Fruit fly (Drosophila melanogaster) whole organism, embryonic: Measurements from ENCODE around the gene CG17377.

Experiments
- Antp ChIP-seq: fragments of 200-800 bp; sonication (Bioruptor generic); optimal IDR thresholded peaks from 3 replicates; lab custom pipeline; 2016; ENCODE audit warnings: missing biosample characterization, missing genetic modification characterization
- Asciz ChIP-seq: fragments of 200-800 bp; sonication (Bioruptor generic); optimal IDR thresholded peaks from 2 replicates; lab custom pipeline; 2017; ENCODE audit warnings: missing biosample characterization, mild to moderate bottlenecking, missing genetic modification characterization, missing genetic modification reagents
- BEAF-32 ChIP-seq: fragments of 200-800 bp; sonication (Bioruptor generic); optimal IDR thresholded peaks from 3 replicates; lab custom pipeline; 2017; ENCODE audit warnings: missing biosample characterization, missing genetic modification characterization, mild to moderate bottlenecking, moderate library complexity, missing genetic modification reagents
- C15 ChIP-seq: fragments of 200-800 bp; sonication (Bioruptor generic); IDR thresholded peaks from 3 replicates; pipeline ENCODE4 v1.3.6; 2022; ENCODE audit warnings: missing biosample characterization, missing genetic modification characterization
- CG10565 ChIP-seq: fragments of 200-800 bp; sonication (Bioruptor generic); optimal IDR thresholded peaks from 3 replicates; lab custom pipeline; 2016; ENCODE audit warnings: missing biosample characterization, mild to moderate bottlenecking, missing genetic modification characterization
- CG10959 ChIP-seq: fragments of 200-800 bp; sonication (Bioruptor generic); IDR thresholded peaks from 2 replicates; pipeline ENCODE4 v1.3.6; 2022; ENCODE audit warnings: missing biosample characterization, missing genetic modification characterization
- CG11696 ChIP-seq: fragments of 200-800 bp; sonication (Bioruptor generic); IDR thresholded peaks from 2 replicates; pipeline ENCODE4 v1.3.6; 2022; ENCODE audit warnings: missing biosample characterization, missing genetic modification characterization
- CG13624 ChIP-seq: fragments of 200-800 bp; sonication (Bioruptor generic); optimal IDR thresholded peaks from 2 replicates; lab custom pipeline; 2016; ENCODE audit warnings: missing biosample characterization, missing genetic modification characterization
- CG14667 ChIP-seq: fragments of 200-800 bp; sonication (Bioruptor generic); IDR thresholded peaks from 2 replicates; pipeline ENCODE4 v1.3.6; 2022; ENCODE audit warnings: missing biosample characterization, missing genetic modification characterization
- CG14710 ChIP-seq: fragments of 200-800 bp; sonication (Bioruptor generic); optimal IDR thresholded peaks from 3 replicates; lab custom pipeline; 2019; ENCODE audit warnings: missing biosample characterization, mild to moderate bottlenecking, missing genetic modification characterization, moderate library complexity
- CG15073 ChIP-seq: fragments of 200-800 bp; sonication (Bioruptor generic); optimal IDR thresholded peaks from 2 replicates; lab custom pipeline; 2016; ENCODE audit warnings: missing biosample characterization, missing genetic modification characterization
- CG16813 ChIP-seq: fragments of 200-800 bp; sonication (Bioruptor generic); IDR thresholded peaks from 3 replicates; pipeline ENCODE4 v1.3.6; 2022; ENCODE audit warnings: missing biosample characterization, missing genetic modification characterization; ENCODE audit not compliant: partially characterized antibody
- CG17359 ChIP-seq: fragments of 200-800 bp; sonication (Bioruptor generic); optimal IDR thresholded peaks from 3 replicates; lab custom pipeline; 2018; ENCODE audit warnings: missing biosample characterization, mild to moderate bottlenecking, missing genetic modification characterization, moderate library complexity
- CG17385 ChIP-seq: fragments of 200-800 bp; sonication (Bioruptor generic); optimal IDR thresholded peaks from 3 replicates; lab custom pipeline; 2018; ENCODE audit warnings: missing biosample characterization, mild to moderate bottlenecking, missing genetic modification characterization
- CG17568 ChIP-seq: fragments of 200-800 bp; sonication (Bioruptor generic); optimal IDR thresholded peaks from 2 replicates; lab custom pipeline; 2018; ENCODE audit warnings: missing biosample characterization, mild to moderate bottlenecking, missing genetic modification characterization, moderate library complexity
- CG30403 ChIP-seq: fragments of 200-800 bp; sonication (Bioruptor generic); optimal IDR thresholded peaks from 3 replicates; lab custom pipeline; 2016; ENCODE audit warnings: missing biosample characterization, missing genetic modification characterization
- CG32532 ChIP-seq: fragments of 200-800 bp; sonication (Bioruptor generic); IDR thresholded peaks from 2 replicates; pipeline ENCODE4 v1.3.6; 2022; ENCODE audit warnings: missing biosample characterization, missing genetic modification characterization
- CG3281 ChIP-seq: fragments of 200-800 bp; sonication (Bioruptor generic); optimal IDR thresholded peaks from 3 replicates; lab custom pipeline; 2017; ENCODE audit warnings: missing biosample characterization, mild to moderate bottlenecking, missing genetic modification characterization
- CG3726 ChIP-seq: fragments of 200-800 bp; sonication (Bioruptor generic); IDR thresholded peaks from 3 replicates; pipeline ENCODE4, ENCODE4 v1.3.6; 2022; ENCODE audit warnings: missing biosample characterization, missing genetic modification characterization
- CG6689 ChIP-seq: fragments of 200-800 bp; sonication (Bioruptor generic); IDR thresholded peaks from 2 replicates; pipeline ENCODE4 v1.3.6; 2022; ENCODE audit warnings: missing biosample characterization, missing genetic modification characterization
- CG8388 ChIP-seq: fragments of 200-800 bp; sonication (Bioruptor generic); optimal IDR thresholded peaks from 2 replicates; lab custom pipeline; 2019; ENCODE audit warnings: missing biosample characterization, mild to moderate bottlenecking, missing genetic modification characterization, moderate library complexity
- CG9609 ChIP-seq: fragments of 200-800 bp; sonication (Bioruptor generic); optimal IDR thresholded peaks from 3 replicates; lab custom pipeline; 2016; ENCODE audit warnings: missing biosample characterization, missing genetic modification characterization
- Dbx ChIP-seq: fragments of 200-800 bp; sonication (Bioruptor generic); IDR thresholded peaks from 3 replicates; pipeline ENCODE4 v1.3.6; 2022; ENCODE audit warnings: missing biosample characterization, missing genetic modification characterization
- ERR ChIP-seq: fragments of 200-800 bp; sonication (Bioruptor generic); optimal IDR thresholded peaks from 2 replicates; lab custom pipeline; 2016; ENCODE audit warnings: missing biosample characterization, missing genetic modification characterization
- Ets65A ChIP-seq: fragments of 200-800 bp; sonication (Bioruptor generic); peaks from one replicate; lab custom pipeline; 2016; ENCODE audit warnings: missing biosample characterization, missing genetic modification characterization
- Fer1 ChIP-seq: fragments of 200-800 bp; sonication (Bioruptor generic); optimal IDR thresholded peaks from 2 replicates; lab custom pipeline; 2017; ENCODE audit warnings: missing biosample characterization, mild to moderate bottlenecking, missing genetic modification characterization
- Hr51 ChIP-seq, 2 experiments: fragments of 200-800 bp; sonication (Bioruptor generic); optimal IDR thresholded peaks; 2 replicates in 1 of 2; 3 replicates in 1 of 2; lab custom pipeline; 2016 to 2018; ENCODE audit warnings: missing biosample characterization in 2 of 2, missing genetic modification characterization in 2 of 2, mild to moderate bottlenecking in 1 of 2, moderate library complexity in 1 of 2
- Myb ChIP-seq: fragments of 200-800 bp; sonication (Bioruptor generic); optimal IDR thresholded peaks from 2 replicates; lab custom pipeline; 2016; ENCODE audit warnings: missing biosample characterization, missing genetic modification characterization
- Neu2 ChIP-seq: fragments of 200-800 bp; sonication (Bioruptor generic); optimal IDR thresholded peaks from 3 replicates; lab custom pipeline; 2016; ENCODE audit warnings: missing biosample characterization, missing genetic modification characterization, borderline replicate concordance
- Sin3A ChIP-seq: fragments of >200 bp; optimal IDR thresholded peaks from 2 replicates; lab custom pipeline; 2018
- Tbp ChIP-seq: fragments of >200 bp; optimal IDR thresholded peaks from 2 replicates; lab custom pipeline; 2018; ENCODE audit warnings: missing biosample characterization, missing genetic modification characterization
- Trl ChIP-seq, 3 experiments: fragments of >200 bp in 2 of 3; fragments of 200-800 bp in 1 of 3; sonication (Bioruptor generic) in 1 of 3; optimal IDR thresholded peaks; 2 replicates in 1 of 3; 3 replicates in 2 of 3; lab custom pipeline; 2016 to 2017; ENCODE audit warnings: missing biosample characterization in 1 of 3, missing genetic modification characterization in 1 of 3
- bsh ChIP-seq, 2 experiments: fragments of 200-800 bp; sonication (Bioruptor generic); optimal IDR thresholded peaks; 2 replicates each; lab custom pipeline; 2017 to 2018; ENCODE audit warnings: mild to moderate bottlenecking in 2 of 2, missing biosample characterization in 2 of 2, missing genetic modification characterization in 2 of 2, moderate library complexity in 1 of 2
- cad ChIP-seq: fragments of >200 bp; optimal IDR thresholded peaks from 2 replicates; lab custom pipeline; 2017; ENCODE audit warnings: missing biosample characterization, missing genetic modification characterization
- cg ChIP-seq: fragments of 200-800 bp; sonication (Bioruptor generic); optimal IDR thresholded peaks from 3 replicates; lab custom pipeline; 2019; ENCODE audit warnings: missing biosample characterization, mild to moderate bottlenecking, missing genetic modification characterization, moderate library complexity
- chn ChIP-seq: fragments of 200-800 bp; sonication (Bioruptor generic); optimal IDR thresholded peaks from 2 replicates; lab custom pipeline; 2016; ENCODE audit warnings: missing biosample characterization, missing genetic modification characterization
- ewg ChIP-seq: fragments of 200-800 bp; sonication (Bioruptor generic); optimal IDR thresholded peaks from 3 replicates; lab custom pipeline; 2017; ENCODE audit warnings: mild to moderate bottlenecking, missing biosample characterization, missing genetic modification reagents, missing genetic modification characterization
- fru ChIP-seq: fragments of >200 bp; optimal IDR thresholded peaks from 2 replicates; lab custom pipeline; 2017
- fu2 ChIP-seq: fragments of 200-800 bp; sonication (Bioruptor generic); optimal IDR thresholded peaks from 2 replicates; lab custom pipeline; 2016; ENCODE audit warnings: missing biosample characterization, missing genetic modification characterization
- gt ChIP-seq: fragments of 200-800 bp; sonication (Bioruptor generic); IDR thresholded peaks from 2 replicates; pipeline ENCODE4 v1.3.6; 2022; ENCODE audit warnings: missing biosample characterization, missing genetic modification characterization
- ind ChIP-seq: fragments of 200-800 bp; sonication (Bioruptor generic); optimal IDR thresholded peaks from 3 replicates; lab custom pipeline; 2016; ENCODE audit warnings: missing biosample characterization, missing genetic modification characterization
- klu ChIP-seq: fragments of 200-800 bp; sonication (Bioruptor generic); IDR thresholded peaks from 2 replicates; pipeline ENCODE4 v1.3.6; 2022; ENCODE audit warnings: missing biosample characterization, missing genetic modification characterization
- lola ChIP-seq, 3 experiments: fragments of >200 bp in 2 of 3; fragments of 200-800 bp in 1 of 3; sonication (Bioruptor generic) in 1 of 3; optimal IDR thresholded peaks; 2 replicates each; lab custom pipeline; 2017 to 2019; ENCODE audit warnings: missing biosample characterization in 3 of 3, missing genetic modification characterization in 3 of 3, mild to moderate bottlenecking in 1 of 3, moderate library complexity in 1 of 3
- mam ChIP-seq: fragments of 200-800 bp; sonication (Bioruptor generic); optimal IDR thresholded peaks from 3 replicates; lab custom pipeline; 2016; ENCODE audit warnings: missing biosample characterization, missing genetic modification characterization
- nom ChIP-seq: fragments of 200-800 bp; sonication (Bioruptor generic); optimal IDR thresholded peaks from 2 replicates; lab custom pipeline; 2017; ENCODE audit warnings: missing biosample characterization, missing genetic modification characterization, mild to moderate bottlenecking, moderate library complexity, missing genetic modification reagents
- pho ChIP-seq: fragments of 200-800 bp; sonication (Bioruptor generic); optimal IDR thresholded peaks from 2 replicates; lab custom pipeline; 2016; ENCODE audit warnings: missing biosample characterization, missing genetic modification characterization
- row ChIP-seq: fragments of 200-800 bp; sonication (Bioruptor generic); IDR thresholded peaks from 3 replicates; pipeline ENCODE4 v1.3.6; 2022; ENCODE audit warnings: missing biosample characterization, missing genetic modification characterization
- scrt ChIP-seq: fragments of 200-800 bp; sonication (Bioruptor generic); optimal IDR thresholded peaks from 2 replicates; lab custom pipeline; 2018; ENCODE audit warnings: missing biosample characterization, mild to moderate bottlenecking, missing genetic modification characterization, moderate library complexity
- sob ChIP-seq: fragments of 200-800 bp; sonication (Bioruptor generic); IDR thresholded peaks from 2 replicates; pipeline ENCODE4 v1.3.6; 2022; ENCODE audit warnings: missing biosample characterization, missing genetic modification characterization
- tna ChIP-seq: fragments of 200-800 bp; sonication (Bioruptor generic); IDR thresholded peaks from 2 replicates; pipeline ENCODE4 v1.3.6; 2022; ENCODE audit warnings: missing biosample characterization, missing genetic modification characterization; ENCODE audit not compliant: partially characterized antibody

The CG17377 gene

DNA sequence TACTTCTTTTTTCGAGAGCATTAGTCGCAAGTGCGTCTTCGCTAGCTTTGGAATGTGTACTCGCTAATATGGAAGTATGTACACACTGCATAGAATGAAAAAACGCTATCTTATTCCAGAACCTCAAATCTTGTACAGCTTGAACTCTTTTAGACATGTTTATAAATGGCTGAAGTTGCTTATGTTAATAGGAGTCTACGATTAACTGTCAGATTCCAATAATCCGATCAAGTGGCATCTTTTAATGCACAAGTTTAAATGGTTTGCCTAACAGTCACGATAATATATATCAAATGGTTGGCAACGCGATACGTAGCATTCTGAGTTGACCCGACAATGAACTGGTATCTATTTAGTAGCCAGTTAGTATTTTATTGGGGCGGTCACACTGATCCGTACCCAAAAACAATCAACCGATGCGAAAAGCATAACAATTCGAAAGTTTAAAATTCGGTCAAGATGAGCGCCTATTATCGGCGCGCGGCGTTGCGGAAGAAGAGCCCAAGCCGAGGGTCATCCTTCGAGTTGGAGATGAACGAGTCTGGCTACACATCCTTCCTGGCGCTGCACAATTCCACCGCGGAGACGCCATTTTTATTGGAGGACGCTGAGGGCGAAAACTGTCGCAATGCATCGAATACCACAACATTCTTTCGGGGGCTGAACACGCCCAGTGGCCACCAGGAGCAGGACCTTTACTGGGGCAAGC is 49.5 kb upstream of the CG17377 start, which contains the start of gene Rca1 (continued):
- TF ChIP-seq mam (no peak), chn (GFP tag; lab: Kevin White, UChicago) (no peak), klu (GFP tag; lab: Robert Waterston, UW) (no peak), bsh (GFP tag; optimal IDR thresholded peaks at IDR 0.05; lab: Kevin White, UChicago) (no peak), CG15073 (no peak), Hr51 (GFP tag; optimal IDR thresholded peaks at IDR 0.05; lab: Kevin White, UChicago) (no peak), Trl (optimal IDR thresholded peaks at IDR 0.05; lab: Kevin White, UChicago) (no peak), Trl (GFP tag; optimal IDR thresholded peaks at IDR 0.05; lab: Kevin White, UChicago) (no peak), CG8388 (no peak), CG17568 (GFP tag; lab: Kevin White, UChicago) (no peak), ind (no peak), CG32532 (GFP tag; lab: Robert Waterston, UW) (no peak), CG10959 (no peak), C15 (GFP tag; lab: Robert Waterston, UW) (no peak), Antp (GFP tag; lab: Kevin White, UChicago) (no peak), row (GFP tag; lab: Robert Waterston, UW) (no peak), cad (GFP tag; lab: Kevin White, UChicago) (no peak), CG13624 (no peak), CG9609 (GFP tag; lab: Kevin White, UChicago) (no peak), CG17359 (tag; lab: Kevin White, UChicago) (no peak), lola (GFP tag; optimal IDR thresholded peaks at IDR 0.05; lab: Kevin White, UChicago) (no peak), Ets65A (GFP tag; lab: Kevin White, UChicago) (peak; percentile 35), scrt (no peak), Fer1 (no peak), fu2 (GFP tag; lab: Kevin White, UChicago) (no peak), CG14710 (tag; lab: Kevin White, UChicago) (peak; percentile 100), BEAF-32 (GFP tag; lab: Kevin White, UChicago) (peak; percentile 73), Sin3A (lab: Kevin White, UChicago) (peak; percentile 88), CG10565 (GFP tag; lab: Kevin White, UChicago) (no peak), fru (no peak), CG11696 (GFP tag; lab: Robert Waterston, UW) (no peak), gt (GFP tag; lab: Robert Waterston, UW) (no peak), nom (GFP tag; lab: Kevin White, UChicago) (no peak), Dbx (GFP tag; lab: Robert Waterston, UW) (no peak), CG17385 (GFP tag; lab: Kevin White, UChicago) (no peak), Neu2 (GFP tag; lab: Kevin White, UChicago) (no peak), Tbp (GFP tag; lab: Kevin White, UChicago) (no peak), ewg (GFP tag; lab: Kevin White, UChicago) (no peak), CG30403 (GFP tag; lab: Kevin White, UChicago) (peak; percentile 1), cg (GFP tag; lab: Kevin White, UChicago) (no peak), CG6689 (GFP tag; lab: Robert Waterston, UW) (no peak), CG3281 (GFP tag; lab: Kevin White, UChicago) (no peak), CG14667 (GFP tag; lab: Robert Waterston, UW) (no peak), tna (no peak), pho (GFP tag; lab: Kevin White, UChicago) (no peak), Asciz (no peak), CG16813 (GFP tag; lab: Robert Waterston, UW) (0 out of 3 replicates have a peak, but pooled peaks have one; percentile 57), CG3726 (GFP tag; lab: Robert Waterston, UW) (no peak), Myb (GFP tag; lab: Kevin White, UChicago) (peak; percentile 70), ERR (GFP tag; lab: Kevin White, UChicago) (no peak), sob (GFP tag; lab: Robert Waterston, UW) (no peak)
